Fruit fly (Drosophila melanogaster) whole organism, embryonic: ENCODE measurements around the gene CG32686.

ENCODE experiments used
- Abd-B ChIP-seq: fragments of 200-800 bp; sonication (Bioruptor generic); optimal IDR thresholded peaks from 2 replicates; lab custom pipeline; 2018; ENCODE audit warnings: missing biosample characterization, mild to moderate bottlenecking, missing genetic modification characterization, moderate library complexity
- CG11560 ChIP-seq: fragments of 200-800 bp; sonication (Bioruptor generic); IDR thresholded peaks from 3 replicates; pipeline ENCODE4 v1.3.6; 2022; ENCODE audit warnings: missing biosample characterization, missing genetic modification characterization
- CG13287 ChIP-seq: fragments of 200-800 bp; sonication (Bioruptor generic); IDR thresholded peaks from 2 replicates; pipeline ENCODE4 v1.3.6; 2022; ENCODE audit warnings: missing biosample characterization, missing genetic modification characterization; ENCODE audit not compliant: partially characterized antibody
- CG13296 ChIP-seq: fragments of 200-800 bp; sonication (Bioruptor generic); optimal IDR thresholded peaks from 3 replicates; lab custom pipeline; 2018; ENCODE audit warnings: missing biosample characterization, mild to moderate bottlenecking, missing genetic modification characterization
- CG13424 ChIP-seq: fragments of 200-800 bp; sonication (Bioruptor generic); optimal IDR thresholded peaks from 2 replicates; lab custom pipeline; 2019; ENCODE audit warnings: missing biosample characterization, mild to moderate bottlenecking, missing genetic modification characterization, moderate library complexity
- CG17328 ChIP-seq: fragments of 200-800 bp; sonication (Bioruptor generic); IDR thresholded peaks from 2 replicates; pipeline ENCODE4 v1.3.6; 2022; ENCODE audit warnings: missing biosample characterization, missing genetic modification characterization
- CG17385 ChIP-seq: fragments of 200-800 bp; sonication (Bioruptor generic); optimal IDR thresholded peaks from 3 replicates; lab custom pipeline; 2018; ENCODE audit warnings: missing biosample characterization, mild to moderate bottlenecking, missing genetic modification characterization
- CG17912 ChIP-seq: fragments of 200-800 bp; sonication (Bioruptor generic); optimal IDR thresholded peaks from 2 replicates; lab custom pipeline; 2018; ENCODE audit warnings: missing biosample characterization, mild to moderate bottlenecking, missing genetic modification characterization
- CG18476 ChIP-seq: fragments of 200-800 bp; sonication (Bioruptor generic); optimal IDR thresholded peaks from 2 replicates; lab custom pipeline; 2016; ENCODE audit warnings: missing biosample characterization, mild to moderate bottlenecking, missing genetic modification characterization
- CG30403 ChIP-seq: fragments of 200-800 bp; sonication (Bioruptor generic); optimal IDR thresholded peaks from 3 replicates; lab custom pipeline; 2016; ENCODE audit warnings: missing biosample characterization, missing genetic modification characterization
- CG31388 ChIP-seq: fragments of 200-800 bp; sonication (Bioruptor generic); optimal IDR thresholded peaks from 2 replicates; lab custom pipeline; 2016; ENCODE audit warnings: missing biosample characterization, missing genetic modification characterization
- CG34224 ChIP-seq: fragments of 200-800 bp; sonication (Bioruptor generic); IDR thresholded peaks from 3 replicates; pipeline ENCODE4 v1.3.6; 2022; ENCODE audit warnings: missing biosample characterization, missing genetic modification characterization; ENCODE audit not compliant: partially characterized antibody
- CG42726 ChIP-seq: fragments of 200-800 bp; sonication (Bioruptor generic); IDR thresholded peaks from 2 replicates; pipeline ENCODE4 v1.3.6; 2022; ENCODE audit warnings: missing biosample characterization, missing genetic modification characterization; ENCODE audit not compliant: partially characterized antibody
- CG8089 ChIP-seq: fragments of 200-800 bp; sonication (Bioruptor generic); optimal IDR thresholded peaks from 3 replicates; lab custom pipeline; 2016; ENCODE audit warnings: missing biosample characterization, missing genetic modification characterization
- Camta ChIP-seq: fragments of 200-800 bp; sonication (Bioruptor generic); optimal IDR thresholded peaks from 2 replicates; lab custom pipeline; 2016; ENCODE audit warnings: missing biosample characterization, missing genetic modification characterization
- Dbx ChIP-seq: fragments of 200-800 bp; sonication (Bioruptor generic); IDR thresholded peaks from 3 replicates; pipeline ENCODE4 v1.3.6; 2022; ENCODE audit warnings: missing biosample characterization, missing genetic modification characterization
- Doc3 ChIP-seq: fragments of 200-800 bp; sonication (Bioruptor generic); IDR thresholded peaks from 3 replicates; pipeline ENCODE4 v1.3.6; 2022; ENCODE audit warnings: missing biosample characterization, missing genetic modification characterization; ENCODE audit not compliant: partially characterized antibody
- Dp ChIP-seq: fragments of 200-800 bp; sonication (Bioruptor generic); optimal IDR thresholded peaks from 2 replicates; lab custom pipeline; 2018; ENCODE audit warnings: missing biosample characterization, mild to moderate bottlenecking, missing genetic modification characterization, moderate library complexity
- Dref ChIP-seq: fragments of 200-800 bp; sonication (Bioruptor generic); IDR thresholded peaks from 2 replicates; pipeline ENCODE4 v1.3.6; 2022; ENCODE audit warnings: missing biosample characterization, missing genetic modification characterization
- Gug ChIP-seq: fragments of 200-800 bp; sonication (Bioruptor generic); IDR thresholded peaks from 4 replicates; pipeline ENCODE4 v1.3.6; 2022; ENCODE audit warnings: missing biosample characterization, missing genetic modification characterization
- HLH3B ChIP-seq: fragments of 200-800 bp; sonication (Bioruptor generic); IDR thresholded peaks from 2 replicates; pipeline ENCODE4 v1.3.6; 2022; ENCODE audit warnings: missing biosample characterization, missing genetic modification characterization
- HLH4C ChIP-seq: fragments of 200-800 bp; sonication (Bioruptor generic); IDR thresholded peaks from 3 replicates; pipeline ENCODE4 v1.3.6; 2022; ENCODE audit warnings: missing biosample characterization, missing genetic modification characterization; ENCODE audit not compliant: partially characterized antibody
- Hr78 ChIP-seq, 2 experiments: fragments of 200-800 bp in 1 of 2; fragments of >200 bp in 1 of 2; sonication (Bioruptor generic) in 1 of 2; optimal IDR thresholded peaks; 2 replicates each; lab custom pipeline; 2017 to 2019; ENCODE audit warnings: missing biosample characterization in 2 of 2, missing genetic modification characterization in 2 of 2, mild to moderate bottlenecking in 1 of 2, moderate library complexity in 1 of 2
- MESR4 ChIP-seq: fragments of 200-800 bp; sonication (Bioruptor generic); optimal IDR thresholded peaks from 2 replicates; lab custom pipeline; 2018; ENCODE audit warnings: missing biosample characterization, mild to moderate bottlenecking, missing genetic modification characterization, moderate library complexity
- Myb ChIP-seq: fragments of 200-800 bp; sonication (Bioruptor generic); optimal IDR thresholded peaks from 2 replicates; lab custom pipeline; 2016; ENCODE audit warnings: missing biosample characterization, missing genetic modification characterization
- Optix ChIP-seq: fragments of 200-800 bp; sonication (Bioruptor generic); IDR thresholded peaks from 3 replicates; pipeline ENCODE4 v1.3.6; 2022; ENCODE audit warnings: missing biosample characterization, missing genetic modification characterization
- PHDP ChIP-seq: fragments of 200-800 bp; sonication (Bioruptor generic); optimal IDR thresholded peaks from 3 replicates; lab custom pipeline; 2018; ENCODE audit warnings: missing biosample characterization, mild to moderate bottlenecking, missing genetic modification characterization, moderate library complexity
- Scr ChIP-seq: fragments of 200-800 bp; sonication (Bioruptor generic); IDR thresholded peaks from 2 replicates; pipeline ENCODE4 v1.3.6; 2022; ENCODE audit warnings: missing biosample characterization, missing genetic modification characterization; ENCODE audit not compliant: partially characterized antibody
- Tbp ChIP-seq: fragments of >200 bp; optimal IDR thresholded peaks from 2 replicates; lab custom pipeline; 2018; ENCODE audit warnings: missing biosample characterization, missing genetic modification characterization
- Xrp1 ChIP-seq: fragments of 200-800 bp; sonication (Bioruptor generic); IDR thresholded peaks from 2 replicates; pipeline ENCODE4 v1.3.6; 2022; ENCODE audit warnings: missing biosample characterization, missing genetic modification characterization
- al ChIP-seq: fragments of 200-800 bp; sonication (Bioruptor generic); IDR thresholded peaks from 2 replicates; pipeline ENCODE4 v1.3.6; 2022; ENCODE audit warnings: missing biosample characterization, missing genetic modification characterization
- amos ChIP-seq: fragments of 200-800 bp; sonication (Bioruptor generic); IDR thresholded peaks from 2 replicates; pipeline ENCODE4 v1.3.6; 2022; ENCODE audit warnings: missing biosample characterization, missing genetic modification characterization; ENCODE audit not compliant: partially characterized antibody
- ap ChIP-seq: fragments of 200-800 bp; sonication (Bioruptor generic); IDR thresholded peaks from 2 replicates; pipeline ENCODE4 v1.3.6; 2022; ENCODE audit warnings: missing biosample characterization, missing genetic modification characterization
- corto ChIP-seq: fragments of 200-800 bp; sonication (Bioruptor generic); optimal IDR thresholded peaks from 2 replicates; lab custom pipeline; 2016; ENCODE audit warnings: missing biosample characterization, mild to moderate bottlenecking, missing genetic modification characterization, moderate library complexity
- esg ChIP-seq: fragments of 200-800 bp; sonication (Bioruptor generic); conservative IDR thresholded peaks from 2 replicates; pipeline ENCODE4 v1.3.6; 2022; ENCODE audit warnings: missing biosample characterization, missing genetic modification characterization
- hbn ChIP-seq: fragments of 200-800 bp; sonication (Bioruptor generic); IDR thresholded peaks from 2 replicates; pipeline ENCODE4 v1.3.6; 2022; ENCODE audit warnings: missing biosample characterization, missing genetic modification characterization; ENCODE audit not compliant: partially characterized antibody
- lbe ChIP-seq: fragments of 200-800 bp; sonication (Bioruptor generic); optimal IDR thresholded peaks from 2 replicates; lab custom pipeline; 2016; ENCODE audit warnings: missing biosample characterization, mild to moderate bottlenecking, missing genetic modification characterization
- pros ChIP-seq: fragments of 200-800 bp; sonication (Bioruptor generic); optimal IDR thresholded peaks from 3 replicates; lab custom pipeline; 2019; ENCODE audit warnings: missing biosample characterization, mild to moderate bottlenecking, missing genetic modification characterization, moderate library complexity
- pum ChIP-seq: fragments of 200-800 bp; sonication (Bioruptor generic); optimal IDR thresholded peaks from 2 replicates; lab custom pipeline; 2016; ENCODE audit warnings: missing biosample characterization, missing genetic modification characterization
- sd ChIP-seq: fragments of 200-800 bp; sonication (Bioruptor generic); optimal IDR thresholded peaks from 3 replicates; lab custom pipeline; 2018; ENCODE audit warnings: missing biosample characterization, mild to moderate bottlenecking, missing genetic modification characterization, moderate library complexity
- sisA ChIP-seq: fragments of 200-800 bp; sonication (Bioruptor generic); IDR thresholded peaks from 2 replicates; pipeline ENCODE4 v1.3.6; 2022; ENCODE audit warnings: missing biosample characterization, missing genetic modification characterization
- stwl ChIP-seq: fragments of 200-800 bp; sonication (Bioruptor generic); optimal IDR thresholded peaks from 3 replicates; lab custom pipeline; 2018; ENCODE audit warnings: missing biosample characterization, mild to moderate bottlenecking, missing genetic modification characterization, moderate library complexity
- unc-4 ChIP-seq: fragments of 200-800 bp; sonication (Bioruptor generic); IDR thresholded peaks from 2 replicates; pipeline ENCODE4 v1.3.6; 2022; ENCODE audit warnings: missing biosample characterization, missing genetic modification characterization; ENCODE audit not compliant: partially characterized antibody
- vnd ChIP-seq: fragments of 200-800 bp; sonication (Bioruptor generic); IDR thresholded peaks from 3 replicates; pipeline ENCODE4 v1.3.6; 2022; ENCODE audit warnings: missing biosample characterization, missing genetic modification characterization; ENCODE audit not compliant: partially characterized antibody
- yki ChIP-seq: fragments of >200 bp; optimal IDR thresholded peaks from 3 replicates; lab custom pipeline; 2018

CG32686 gene

dm6 chrX:10329659-10330289 lies 45.3 kb downstream of the CG32686 start, which contains the start of gene Gip (continued):
- TF ChIP-seq sd (peak; percentile 65), Myb (GFP tag; lab: Kevin White, UChicago) (peak; percentile 37), PHDP (tag; lab: Kevin White, UChicago) (peak; percentile 9), Hr78 (GFP tag; optimal IDR thresholded peaks at IDR 0.05; lab: Kevin White, UChicago) (peak in 1 of 2 experiments; percentile 20), CG31388 (no peak), lbe (GFP tag; lab: Kevin White, UChicago) (peak; percentile 68)

DNA sequence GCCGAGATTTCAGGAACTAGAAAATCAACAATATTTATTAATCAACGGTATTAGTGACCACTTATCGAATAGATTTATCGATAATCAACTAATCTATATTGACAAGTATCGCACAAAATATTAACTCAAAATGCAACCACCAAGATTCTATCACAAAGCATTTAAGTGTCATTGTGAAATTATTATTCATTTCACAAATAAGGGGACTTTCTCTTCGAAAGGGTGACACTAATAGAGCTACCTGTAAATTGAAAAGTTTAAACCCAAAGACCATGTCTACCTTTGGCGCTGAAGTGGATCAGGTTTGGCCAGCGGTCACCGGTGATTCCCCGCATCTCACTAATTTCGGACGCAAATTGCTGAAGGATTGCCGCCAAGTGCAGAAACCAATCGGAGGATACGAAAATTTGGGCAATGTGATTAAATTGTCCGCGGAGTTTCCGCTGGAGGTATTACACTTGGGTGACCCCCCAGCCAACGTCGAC lies 48.7 kb downstream of the CG32686 start, which contains the start of gene CG2909:
TSS of gene CG2909 (plus strand) at position 119 of the 485 bp plus-strand sequence.
- TF ChIP-seq yki (no peak), MESR4 (peak; percentile 9), amos (peak; percentile 22; the same call in 1 of the 2 replicates), Optix (no peak), Scr (peak; percentile 42), CG11560 (tag; lab: Robert Waterston, UW) (peak; percentile 93), Tbp (no peak), unc-4 (GFP tag; lab: Robert Waterston, UW) (peak; percentile 48; the same call in 1 of the 2 replicates), hbn (peak; percentile 32; the same call in 1 of the 2 replicates), vnd (peak; percentile 7; the same call in 1 of the 3 replicates), stwl (tag; lab: Kevin White, UChicago) (peak; percentile 21), Gug (GFP tag; lab: Robert Waterston, UW) (no peak), CG34224 (peak; percentile 23; the same call in 1 of the 3 replicates), Camta (GFP tag; lab: Kevin White, UChicago) (no peak), HLH4C (peak; percentile 47; the same call in 1 of the 3 replicates), Dref (GFP tag; lab: Robert Waterston, UW) (peak; percentile 59), CG17385 (GFP tag; lab: Kevin White, UChicago) (peak; percentile 5), CG13287 (GFP tag; lab: Robert Waterston, UW) (peak; percentile 44; the same call in 1 of the 2 replicates), Dp (GFP tag; lab: Kevin White, UChicago) (peak; percentile 19), Doc3 (0 out of 3 replicates have a peak, but pooled peaks have one; percentile 39)
- TF ChIP-seq, all 482 proteins: peak for 15

dm6 chrX:10325567-10326345 lies 49.4 kb downstream of the CG32686 start, which contains the start of gene alpha-Man-Ia:
alpha-Man-Ia (minus strand) TSS chrX:10325958.
- no peak for TF ChIP-seq Hr78 (GFP tag; optimal IDR thresholded peaks at IDR 0.05; lab: Kevin White, UChicago)
- TF ChIP-seq CG30403 (GFP tag; lab: Kevin White, UChicago): peak; percentile 46
- TF ChIP-seq pros (GFP tag; lab: Kevin White, UChicago): peak; percentile 97
- peak; percentile 27 for TF ChIP-seq CG13424 (tag; lab: Kevin White, UChicago)
- TF ChIP-seq Abd-B (GFP tag; lab: Kevin White, UChicago): no peak
- TF ChIP-seq CG42726 (GFP tag; lab: Robert Waterston, UW): 0 out of 2 replicates have a peak, but pooled peaks have one; percentile 8
- TF ChIP-seq CG8089: no peak
- TF ChIP-seq CG17328: no peak
- no peak for TF ChIP-seq HLH4C
- no peak for TF ChIP-seq corto (GFP tag; lab: Kevin White, UChicago)
- no peak for TF ChIP-seq CG13296 (GFP tag; lab: Kevin White, UChicago)
- TF ChIP-seq CG18476: no peak
- no peak for TF ChIP-seq esg (GFP tag; lab: Robert Waterston, UW)
- no peak for TF ChIP-seq sisA (GFP tag; lab: Robert Waterston, UW)
- TF ChIP-seq CG17912: no peak
- peak; percentile 56; the same call in 1 of the 3 replicates for TF ChIP-seq Dbx (GFP tag; lab: Robert Waterston, UW)
- no peak for TF ChIP-seq ap
- 0 out of 2 replicates have a peak, but pooled peaks have one; percentile 9 for TF ChIP-seq Xrp1 (GFP tag; lab: Robert Waterston, UW)
- no peak for TF ChIP-seq al (GFP tag; lab: Robert Waterston, UW)
- TF ChIP-seq pum (GFP tag; lab: Kevin White, UChicago): peak; percentile 22
- TF ChIP-seq HLH3B (GFP tag; lab: Robert Waterston, UW): no peak
